Fruit fly (Drosophila melanogaster) whole organism, embryonic: ENCODE results near the gene Nepl21.

Experiments used
- Atf3 ChIP-seq: fragments of 200-800 bp; sonication (Bioruptor generic); optimal IDR thresholded peaks from 3 replicates; lab custom pipeline; 2016; ENCODE audit warnings: missing biosample characterization, missing genetic modification characterization
- Awh ChIP-seq: fragments of 200-800 bp; sonication (Bioruptor generic); IDR thresholded peaks from 2 replicates; pipeline ENCODE4, ENCODE4 v1.3.6; 2022; ENCODE audit warnings: missing biosample characterization, missing genetic modification characterization
- CG12155 ChIP-seq: fragments of 200-800 bp; sonication (Bioruptor generic); optimal IDR thresholded peaks from 3 replicates; lab custom pipeline; 2016; ENCODE audit warnings: missing biosample characterization, missing genetic modification characterization
- CG12219 ChIP-seq: fragments of 200-800 bp; sonication (Bioruptor generic); optimal IDR thresholded peaks from 3 replicates; lab custom pipeline; 2018; ENCODE audit warnings: missing biosample characterization, mild to moderate bottlenecking, missing genetic modification characterization
- CG13123 ChIP-seq: fragments of 200-800 bp; sonication (Bioruptor generic); optimal IDR thresholded peaks from 2 replicates; lab custom pipeline; 2016; ENCODE audit warnings: missing biosample characterization, missing genetic modification characterization
- CG14667 ChIP-seq: fragments of 200-800 bp; sonication (Bioruptor generic); IDR thresholded peaks from 2 replicates; pipeline ENCODE4 v1.3.6; 2022; ENCODE audit warnings: missing biosample characterization, missing genetic modification characterization
- CG17829 ChIP-seq: fragments of 200-800 bp; optimal IDR thresholded peaks from 2 replicates; lab custom pipeline; 2019; ENCODE audit warnings: missing biosample characterization, mild to moderate bottlenecking, missing genetic modification characterization, moderate library complexity
- CG2129 ChIP-seq: fragments of 200-800 bp; sonication (Bioruptor generic); IDR thresholded peaks from 2 replicates; pipeline ENCODE4 v1.3.6; 2022; ENCODE audit warnings: missing biosample characterization, missing genetic modification characterization; ENCODE audit not compliant: partially characterized antibody
- CG30431 ChIP-seq: fragments of 200-800 bp; sonication (Bioruptor generic); optimal IDR thresholded peaks from 2 replicates; lab custom pipeline; 2017; ENCODE audit warnings: missing biosample characterization, missing genetic modification characterization
- CG32532 ChIP-seq: fragments of 200-800 bp; sonication (Bioruptor generic); IDR thresholded peaks from 2 replicates; pipeline ENCODE4 v1.3.6; 2022; ENCODE audit warnings: missing biosample characterization, missing genetic modification characterization
- CG4360 ChIP-seq: fragments of 200-800 bp; sonication (Bioruptor generic); IDR thresholded peaks from 2 replicates; pipeline ENCODE4 v1.3.6; 2022; ENCODE audit warnings: missing biosample characterization, missing genetic modification characterization
- CG4730 ChIP-seq: fragments of 200-800 bp; sonication (Bioruptor generic); IDR thresholded peaks from 2 replicates; pipeline ENCODE4 v1.3.6; 2022; ENCODE audit warnings: missing biosample characterization, missing genetic modification characterization
- CG4854 ChIP-seq: fragments of 200-800 bp; sonication (Bioruptor generic); optimal IDR thresholded peaks from 2 replicates; lab custom pipeline; 2016; ENCODE audit warnings: missing biosample characterization, missing genetic modification characterization, inconsistent platforms
- CG6791 ChIP-seq: fragments of 200-800 bp; sonication (Bioruptor generic); IDR thresholded peaks from 3 replicates; pipeline ENCODE4 v1.3.6; 2022; ENCODE audit warnings: missing biosample characterization, missing genetic modification characterization; ENCODE audit not compliant: partially characterized antibody
- CG8924 ChIP-seq: fragments of 200-800 bp; optimal IDR thresholded peaks from 3 replicates; lab custom pipeline; 2019; ENCODE audit warnings: missing biosample characterization, mild to moderate bottlenecking, missing genetic modification characterization, moderate library complexity
- CG9437 ChIP-seq: fragments of 200-800 bp; sonication (Bioruptor generic); optimal IDR thresholded peaks from 2 replicates; lab custom pipeline; 2018; ENCODE audit warnings: missing biosample characterization, mild to moderate bottlenecking, missing genetic modification characterization
- CG9727 ChIP-seq: fragments of 200-800 bp; sonication (Bioruptor generic); optimal IDR thresholded peaks from 3 replicates; lab custom pipeline; 2017; ENCODE audit warnings: missing biosample characterization, mild to moderate bottlenecking, missing genetic modification characterization
- CTCF ChIP-seq: fragments of 200-800 bp; sonication (Bioruptor generic); optimal IDR thresholded peaks from 2 replicates; lab custom pipeline; 2017; ENCODE audit warnings: missing biosample characterization, mild to moderate bottlenecking, missing genetic modification characterization, moderate library complexity
- Chrac-16 ChIP-seq: fragments of 200-800 bp; sonication (Bioruptor generic); optimal IDR thresholded peaks from 3 replicates; lab custom pipeline; 2016; ENCODE audit warnings: missing biosample characterization, missing genetic modification characterization
- CkIIα-i1 ChIP-seq: fragments of 200-800 bp; sonication (Bioruptor generic); IDR thresholded peaks from 2 replicates; pipeline ENCODE4 v1.3.6; 2022; ENCODE audit warnings: missing biosample characterization, missing genetic modification characterization
- D19A ChIP-seq: fragments of 200-800 bp; optimal IDR thresholded peaks from 3 replicates; lab custom pipeline; 2019; ENCODE audit warnings: missing biosample characterization, mild to moderate bottlenecking, missing genetic modification characterization, moderate library complexity
- Fer2 ChIP-seq: fragments of 200-800 bp; sonication (Bioruptor generic); optimal IDR thresholded peaks from 2 replicates; lab custom pipeline; 2018; ENCODE audit warnings: missing biosample characterization, mild to moderate bottlenecking, missing genetic modification characterization, moderate library complexity
- H2.0 ChIP-seq: fragments of 200-800 bp; sonication (Bioruptor generic); IDR thresholded peaks from 2 replicates; pipeline ENCODE4 v1.3.6; 2022; ENCODE audit warnings: missing biosample characterization, missing genetic modification characterization
- Hr78 ChIP-seq, 2 experiments: fragments of 200-800 bp in 1 of 2; fragments of >200 bp in 1 of 2; sonication (Bioruptor generic) in 1 of 2; optimal IDR thresholded peaks; 2 replicates each; lab custom pipeline; 2017 to 2019; ENCODE audit warnings: missing biosample characterization in 2 of 2, missing genetic modification characterization in 2 of 2, mild to moderate bottlenecking in 1 of 2, moderate library complexity in 1 of 2
- Hsf ChIP-seq: fragments of 200-800 bp; sonication (Bioruptor generic); optimal IDR thresholded peaks from 3 replicates; lab custom pipeline; 2016; ENCODE audit warnings: missing biosample characterization, missing genetic modification characterization
- Mad ChIP-seq: fragments of 200-800 bp; sonication (Bioruptor generic); optimal IDR thresholded peaks from 2 replicates; lab custom pipeline; 2016; ENCODE audit warnings: missing biosample characterization, missing genetic modification characterization
- Six4 ChIP-seq: fragments of 200-800 bp; sonication (Bioruptor generic); optimal IDR thresholded peaks from 2 replicates; lab custom pipeline; 2016; ENCODE audit warnings: missing biosample characterization, missing genetic modification characterization
- Xbp1 ChIP-seq: fragments of 200-800 bp; sonication (Bioruptor generic); optimal IDR thresholded peaks from 3 replicates; lab custom pipeline; 2016; ENCODE audit warnings: missing biosample characterization, mild to moderate bottlenecking, missing genetic modification characterization
- ab ChIP-seq: fragments of 200-800 bp; sonication (Bioruptor generic); optimal IDR thresholded peaks from 2 replicates; lab custom pipeline; 2016; ENCODE audit warnings: missing biosample characterization, missing genetic modification characterization
- az2 ChIP-seq: fragments of 200-800 bp; sonication (Bioruptor generic); optimal IDR thresholded peaks from 3 replicates; lab custom pipeline; 2016; ENCODE audit warnings: missing biosample characterization, missing genetic modification characterization
- bab2 ChIP-seq: fragments of 200-800 bp; sonication (Bioruptor generic); optimal IDR thresholded peaks from 2 replicates; lab custom pipeline; 2016; ENCODE audit warnings: missing biosample characterization, missing genetic modification characterization
- bigmax ChIP-seq: fragments of 200-800 bp; sonication (Bioruptor generic); optimal IDR thresholded peaks from 2 replicates; lab custom pipeline; 2018; ENCODE audit warnings: missing biosample characterization, mild to moderate bottlenecking, missing genetic modification characterization
- bowl ChIP-seq: fragments of 200-800 bp; sonication (Bioruptor generic); IDR thresholded peaks from 2 replicates; pipeline ENCODE4 v1.3.6; 2022; ENCODE audit warnings: missing biosample characterization, missing genetic modification characterization
- chif ChIP-seq, 2 experiments: fragments of 200-800 bp; sonication (Bioruptor generic); optimal IDR thresholded peaks; 3 replicates each; lab custom pipeline; 2016; ENCODE audit warnings: missing biosample characterization in 2 of 2, missing genetic modification characterization in 2 of 2
- ci ChIP-seq: fragments of 200-800 bp; sonication (Bioruptor generic); IDR thresholded peaks from 3 replicates; pipeline ENCODE4 v1.3.6; 2022; ENCODE audit warnings: missing biosample characterization, missing genetic modification characterization
- ems ChIP-seq: fragments of 200-800 bp; sonication (Bioruptor generic); optimal IDR thresholded peaks from 3 replicates; lab custom pipeline; 2016; ENCODE audit warnings: missing biosample characterization, missing genetic modification characterization
- fd64A ChIP-seq: fragments of 200-800 bp; sonication (Bioruptor generic); optimal IDR thresholded peaks from 3 replicates; lab custom pipeline; 2018; ENCODE audit warnings: missing biosample characterization, mild to moderate bottlenecking, missing genetic modification characterization
- fu2 ChIP-seq: fragments of 200-800 bp; sonication (Bioruptor generic); optimal IDR thresholded peaks from 2 replicates; lab custom pipeline; 2016; ENCODE audit warnings: missing biosample characterization, missing genetic modification characterization
- gsb-n ChIP-seq: fragments of 200-800 bp; sonication (Bioruptor generic); optimal IDR thresholded peaks from 3 replicates; lab custom pipeline; 2018; ENCODE audit warnings: missing biosample characterization, mild to moderate bottlenecking, missing genetic modification characterization
- luna ChIP-seq: fragments of 200-800 bp; sonication (Bioruptor generic); optimal IDR thresholded peaks from 2 replicates; lab custom pipeline; 2016; ENCODE audit warnings: missing biosample characterization, missing genetic modification characterization
- nmo ChIP-seq: fragments of 200-800 bp; sonication (Bioruptor generic); optimal IDR thresholded peaks from 2 replicates; lab custom pipeline; 2018; ENCODE audit warnings: missing biosample characterization, mild to moderate bottlenecking, missing genetic modification characterization, moderate library complexity
- pfk ChIP-seq: fragments of 200-800 bp; sonication (Bioruptor generic); optimal IDR thresholded peaks from 2 replicates; lab custom pipeline; 2018; ENCODE audit warnings: missing biosample characterization, mild to moderate bottlenecking, missing genetic modification characterization, moderate library complexity
- pita ChIP-seq: fragments of 200-800 bp; sonication (Bioruptor generic); optimal IDR thresholded peaks from 2 replicates; lab custom pipeline; 2017; ENCODE audit warnings: missing biosample characterization, mild to moderate bottlenecking, missing genetic modification characterization
- pnt ChIP-seq: fragments of 200-800 bp; sonication (Bioruptor generic); optimal IDR thresholded peaks from 3 replicates; lab custom pipeline; 2016; ENCODE audit warnings: missing biosample characterization, missing genetic modification characterization
- run ChIP-seq: fragments of 200-800 bp; sonication (Bioruptor generic); optimal IDR thresholded peaks from 3 replicates; lab custom pipeline; 2018; ENCODE audit warnings: missing biosample characterization, mild to moderate bottlenecking, missing genetic modification characterization
- sc ChIP-seq, 3 experiments: fragments of >200 bp in 2 of 3; fragments of 200-800 bp in 1 of 3; sonication (Bioruptor generic) in 1 of 3; optimal IDR thresholded peaks; 2 replicates in 2 of 3; 3 replicates in 1 of 3; lab custom pipeline; 2017; ENCODE audit warnings: mild to moderate bottlenecking in 1 of 3, missing biosample characterization in 1 of 3, missing genetic modification characterization in 1 of 3, missing genetic modification reagents in 1 of 3
- seq ChIP-seq: fragments of 200-800 bp; sonication (Bioruptor generic); IDR thresholded peaks from 2 replicates; pipeline ENCODE4 v1.3.6; 2022; ENCODE audit warnings: missing biosample characterization, missing genetic modification characterization
- shn ChIP-seq: fragments of 200-800 bp; sonication (Bioruptor generic); optimal IDR thresholded peaks from 3 replicates; lab custom pipeline; 2016; ENCODE audit warnings: missing biosample characterization, missing genetic modification characterization
- vfl ChIP-seq: fragments of 200-800 bp; sonication (Bioruptor generic); optimal IDR thresholded peaks from 2 replicates; lab custom pipeline; 2016; ENCODE audit warnings: missing biosample characterization, missing genetic modification characterization
- zfh1 ChIP-seq: fragments of 200-800 bp; sonication (Bioruptor generic); IDR thresholded peaks from 3 replicates; pipeline ENCODE4 v1.3.6; 2022; ENCODE audit warnings: missing biosample characterization, missing genetic modification characterization

Nepl21 gene

dm6 chr3R:28887559-28888432 is 4.3 kb downstream of the Nepl21 start, which contains the start of the genes CG33203 and Doa (continued):
- TF ChIP-seq az2 (GFP tag; lab: Kevin White, UChicago): peak; percentile 3
- peak; percentile 25 for TF ChIP-seq CG12155 (GFP tag; lab: Kevin White, UChicago)
- TF ChIP-seq fu2 (GFP tag; lab: Kevin White, UChicago): peak; percentile 30
- TF ChIP-seq Hsf (GFP tag; lab: Kevin White, UChicago): peak; percentile 62
- TF ChIP-seq CG4854 (GFP tag; lab: Kevin White, UChicago): no peak
- peak; percentile 45 for TF ChIP-seq ems (GFP tag; lab: Kevin White, UChicago)
- TF ChIP-seq CG12219: no peak
- TF ChIP-seq bab2: peak; percentile 46
- peak; percentile 44; the same call in 1 of the 2 replicates for TF ChIP-seq CG32532 (GFP tag; lab: Robert Waterston, UW)
- no peak for TF ChIP-seq CG8924 (tag; lab: Kevin White, UChicago)
- TF ChIP-seq D19A (tag; lab: Kevin White, UChicago): no peak
- no peak for TF ChIP-seq CG30431 (GFP tag; lab: Kevin White, UChicago)
- TF ChIP-seq CG9437: no peak
- TF ChIP-seq pfk (GFP tag; lab: Kevin White, UChicago): no peak
- peak; percentile 46 for TF ChIP-seq vfl (GFP tag; lab: Kevin White, UChicago)
- TF ChIP-seq CG4730 (GFP tag; lab: Robert Waterston, UW): no peak
- TF ChIP-seq ab (GFP tag; lab: Kevin White, UChicago): peak; percentile 20
- TF ChIP-seq CG13123 (GFP tag; lab: Kevin White, UChicago): no peak
- peak; percentile 33 for TF ChIP-seq Mad (GFP tag; lab: Kevin White, UChicago)
- TF ChIP-seq luna (GFP tag; lab: Kevin White, UChicago): no peak
- TF ChIP-seq CG9727: peak; percentile 26
- TF ChIP-seq Hr78 (GFP tag; optimal IDR thresholded peaks at IDR 0.05; lab: Kevin White, UChicago): no peak
- peak; percentile 68 for TF ChIP-seq nmo (GFP tag; lab: Kevin White, UChicago)
- no peak for TF ChIP-seq bigmax (GFP tag; lab: Kevin White, UChicago)
- 0 out of 2 replicates have a peak, but pooled peaks have one; percentile 13 for TF ChIP-seq CG4360
- TF ChIP-seq Chrac-16 (GFP tag; lab: Kevin White, UChicago): peak; percentile 11
- peak; percentile 1 for TF ChIP-seq Atf3 (GFP tag; lab: Kevin White, UChicago)
- no peak for TF ChIP-seq pita
- no peak for TF ChIP-seq bowl
- TF ChIP-seq Xbp1 (GFP tag; lab: Kevin White, UChicago): peak; percentile 42
- TF ChIP-seq ci (GFP tag; lab: Robert Waterston, UW): peak; percentile 51; the same call in 1 of the 3 replicates
- TF ChIP-seq H2.0 (GFP tag; lab: Robert Waterston, UW): peak; percentile 33; the same call in 1 of the 2 replicates
- no peak for TF ChIP-seq CTCF (GFP tag; lab: Kevin White, UChicago)
- peak; percentile 42 for TF ChIP-seq pnt
- TF ChIP-seq chif (GFP tag; optimal IDR thresholded peaks at IDR 0.05; lab: Kevin White, UChicago): peak in 1 of 2 experiments; percentile 53
- TF ChIP-seq shn (GFP tag; lab: Kevin White, UChicago): peak; percentile 54
- TF ChIP-seq CG6791: peak; percentile 85
- TF ChIP-seq CkIIα-i1 (GFP tag; lab: Robert Waterston, UW): no peak
- TF ChIP-seq zfh1: peak; percentile 48; the same call in 1 of the 3 replicates
- TF ChIP-seq Six4 (GFP tag; lab: Kevin White, UChicago): no peak
- no peak for TF ChIP-seq CG14667 (GFP tag; lab: Robert Waterston, UW)
- no peak for TF ChIP-seq sc (optimal IDR thresholded peaks at IDR 0.05; lab: Kevin White, UChicago)
- TF ChIP-seq sc (GFP tag; optimal IDR thresholded peaks at IDR 0.05; lab: Kevin White, UChicago): no peak
- TF ChIP-seq run: no peak
- TF ChIP-seq gsb-n (tag; lab: Kevin White, UChicago): no peak
- peak; percentile 58 for TF ChIP-seq CG2129 (GFP tag; lab: Robert Waterston, UW)
- TF ChIP-seq CG17829: peak; percentile 46
- TF ChIP-seq Awh (GFP tag; lab: Robert Waterston, UW): no peak
- TF ChIP-seq seq (GFP tag; lab: Robert Waterston, UW): no peak
- TF ChIP-seq Fer2 (tag; lab: Kevin White, UChicago): no peak
- no peak for TF ChIP-seq fd64A (GFP tag; lab: Kevin White, UChicago)
